Worm (Caenorhabditis elegans) whole organism, early embryonic: ENCODE measurements around the gene nrsn-1.

ENCODE experiments used
- B0310.2 ChIP-seq: sonication (generic microtip); optimal IDR thresholded peaks from 2 replicates; lab custom pipeline; 2016; ENCODE audit warnings: mild to moderate bottlenecking, missing genetic modification characterization, missing compliant biosample characterization
- aly-1 ChIP-seq: sonication (generic microtip); optimal IDR thresholded peaks from 2 replicates; lab custom pipeline; 2016; ENCODE audit warnings: missing genetic modification characterization, missing compliant biosample characterization
- ama-1 ChIP-seq: fragments of 150-350 bp; optimal IDR thresholded peaks from 2 replicates; lab custom pipeline; 2014
- ceh-13 ChIP-seq: fragments of 200-800 bp; sonication (Bioruptor generic); optimal IDR thresholded peaks from 2 replicates; lab custom pipeline; 2018; ENCODE audit warnings: mild to moderate bottlenecking, missing genetic modification characterization, missing compliant biosample characterization
- flt-1 ChIP-seq: fragments of 200-800 bp; sonication (Bioruptor generic); IDR thresholded peaks from 2 replicates; pipeline ENCODE4 v1.3.6; 2022; ENCODE audit warnings: missing genetic modification characterization, missing compliant biosample characterization
- scrt-1 ChIP-seq: fragments of 200-800 bp; sonication (Bioruptor generic); IDR thresholded peaks from 2 replicates; pipeline ENCODE4 v1.3.6; 2022; ENCODE audit warnings: missing genetic modification characterization, missing compliant biosample characterization
- tbx-37 ChIP-seq: fragments of 200-800 bp; sonication (Bioruptor generic); conservative IDR thresholded peaks from 2 replicates; pipeline ENCODE4 v1.3.6; 2022; ENCODE audit warnings: missing genetic modification reagents, missing genetic modification characterization, missing compliant biosample characterization
- tra-4 ChIP-seq: sonication (generic microtip); optimal IDR thresholded peaks from 2 replicates; lab custom pipeline; 2017; ENCODE audit warnings: missing genetic modification characterization, missing compliant biosample characterization

DNA sequence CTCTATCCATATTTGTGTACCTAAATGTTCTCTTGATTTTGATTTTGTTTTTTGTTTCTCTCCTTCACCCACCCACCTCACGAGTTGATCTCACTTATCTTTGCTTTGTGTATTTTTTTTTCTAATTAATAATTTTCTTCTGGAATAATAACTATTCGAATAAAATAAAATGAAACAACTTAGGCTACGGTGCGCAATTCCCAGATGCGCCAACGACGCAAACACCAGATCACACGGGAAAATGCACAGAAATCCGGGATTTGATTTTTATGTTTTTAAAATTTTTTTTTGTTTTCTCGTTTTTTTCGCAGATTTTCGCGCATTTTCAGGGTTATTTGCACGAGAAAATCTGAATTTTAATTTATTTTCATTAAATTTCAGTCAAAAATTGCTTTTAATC is 29.5 kb downstream of the nrsn-1 start:
- no peak for TF ChIP-seq ama-1 (lab: Kevin White, UChicago)
- no peak for TF ChIP-seq B0310.2 (tag; lab: Kevin White, UChicago)
- no peak for TF ChIP-seq tbx-37 (GFP tag; lab: Robert Waterston, UW)
- TF ChIP-seq aly-1 = no peak
- TF ChIP-seq scrt-1 (GFP tag; lab: Robert Waterston, UW) = no peak
- no peak for TF ChIP-seq ceh-13 (GFP tag; lab: Kevin White, UChicago)
- TF ChIP-seq flt-1 (GFP tag; lab: Robert Waterston, UW) = no peak
- TF ChIP-seq tra-4 (tag; lab: Kevin White, UChicago) = no peak
